Worm (Caenorhabditis elegans) whole organism, L2 larva: ENCODE data around the gene pas-6.

Experiments used
- ama-1 ChIP-seq: fragments of 150-350 bp; optimal IDR thresholded peaks from 2 replicates; lab custom pipeline; 2018; ENCODE audit warnings: inconsistent platforms
- blmp-1 ChIP-seq: sonication (generic microtip); optimal IDR thresholded peaks from 2 replicates; lab custom pipeline; 2017; ENCODE audit warnings: missing genetic modification characterization, mild to moderate bottlenecking, missing compliant biosample characterization, antibody characterized with exemption, moderate library complexity; ENCODE audit not compliant: insufficient read depth
- crh-2 ChIP-seq: sonication (generic microtip); optimal IDR thresholded peaks from 2 replicates; lab custom pipeline; 2017; ENCODE audit warnings: missing biosample characterization, missing genetic modification characterization
- lin-13 ChIP-seq: fragments of 150-350 bp; optimal IDR thresholded peaks from 2 replicates; lab custom pipeline; 2014; ENCODE audit warnings: missing biosample characterization, missing genetic modification reagents, missing genetic modification characterization
- mbf-1 ChIP-seq: sonication (generic microtip); optimal IDR thresholded peaks from 2 replicates; lab custom pipeline; 2017; ENCODE audit warnings: missing biosample characterization, missing genetic modification characterization
- mdl-1 ChIP-seq, 2 experiments: fragments of 150-350 bp in 1 of 2; sonication (generic microtip) in 1 of 2; optimal IDR thresholded peaks; 2 replicates each; lab custom pipeline; 2017; ENCODE audit warnings: missing biosample characterization in 2 of 2, missing genetic modification characterization in 2 of 2
- nhr-12 ChIP-seq: fragments of 150-350 bp; optimal IDR thresholded peaks from 2 replicates; lab custom pipeline; 2014; ENCODE audit warnings: missing biosample characterization, missing genetic modification characterization
- nhr-23 ChIP-seq: fragments of 150-350 bp; optimal IDR thresholded peaks from 2 replicates; lab custom pipeline; 2014; ENCODE audit warnings: missing biosample characterization, missing genetic modification reagents, missing genetic modification characterization
- peb-1 ChIP-seq: fragments of 150-350 bp; optimal IDR thresholded peaks from 2 replicates; lab custom pipeline; 2014; ENCODE audit warnings: missing biosample characterization, missing genetic modification characterization
- snpc-4 ChIP-seq: fragments of 150-350 bp; optimal IDR thresholded peaks from 2 replicates; lab custom pipeline; 2014; ENCODE audit warnings: missing biosample characterization, missing genetic modification characterization
- unc-62 ChIP-seq: fragments of 150-350 bp; optimal IDR thresholded peaks from 2 replicates; lab custom pipeline; 2014; ENCODE audit warnings: missing biosample characterization, missing genetic modification reagents, missing genetic modification characterization
- ztf-11 ChIP-seq: sonication (generic microtip); optimal IDR thresholded peaks from 2 replicates; lab custom pipeline; 2017; ENCODE audit warnings: missing biosample characterization, missing genetic modification characterization
- ztf-4 ChIP-seq: fragments of 150-350 bp; optimal IDR thresholded peaks from 2 replicates; lab custom pipeline; 2014; ENCODE audit warnings: missing biosample characterization, missing genetic modification characterization

- TF ChIP-seq crh-2 (tag; lab: Kevin White, UChicago), result no peak
- TF ChIP-seq blmp-1 (tag; lab: Kevin White, UChicago), result no peak
- TF ChIP-seq mdl-1 (tag; optimal IDR thresholded peaks at IDR 0.05; lab: Kevin White, UChicago), result no peak
- no peak for TF ChIP-seq nhr-23
- no peak for TF ChIP-seq unc-62 (GFP tag; lab: Kevin White, UChicago)
- TF ChIP-seq snpc-4 (tag; lab: Kevin White, UChicago), result no peak
- no peak for TF ChIP-seq peb-1 (tag; lab: Kevin White, UChicago)
- TF ChIP-seq ztf-11 (tag; lab: Kevin White, UChicago), result no peak
- peak; percentile 66 for TF ChIP-seq ama-1
- no peak for TF ChIP-seq mbf-1 (tag; lab: Kevin White, UChicago)
- no peak for TF ChIP-seq nhr-12 (tag; lab: Kevin White, UChicago)
- peak; percentile 5 for TF ChIP-seq ztf-4 (tag; lab: Kevin White, UChicago)
- peak; percentile 24 for TF ChIP-seq lin-13 (GFP tag; lab: Kevin White, UChicago)
These were observed 1.3 kb downstream of the pas-6 start for ce11 chrV:5582860-5583259.
